Fruit fly (Drosophila melanogaster): ENCODE measurements around the gene dally.

Gene dally

DNA sequence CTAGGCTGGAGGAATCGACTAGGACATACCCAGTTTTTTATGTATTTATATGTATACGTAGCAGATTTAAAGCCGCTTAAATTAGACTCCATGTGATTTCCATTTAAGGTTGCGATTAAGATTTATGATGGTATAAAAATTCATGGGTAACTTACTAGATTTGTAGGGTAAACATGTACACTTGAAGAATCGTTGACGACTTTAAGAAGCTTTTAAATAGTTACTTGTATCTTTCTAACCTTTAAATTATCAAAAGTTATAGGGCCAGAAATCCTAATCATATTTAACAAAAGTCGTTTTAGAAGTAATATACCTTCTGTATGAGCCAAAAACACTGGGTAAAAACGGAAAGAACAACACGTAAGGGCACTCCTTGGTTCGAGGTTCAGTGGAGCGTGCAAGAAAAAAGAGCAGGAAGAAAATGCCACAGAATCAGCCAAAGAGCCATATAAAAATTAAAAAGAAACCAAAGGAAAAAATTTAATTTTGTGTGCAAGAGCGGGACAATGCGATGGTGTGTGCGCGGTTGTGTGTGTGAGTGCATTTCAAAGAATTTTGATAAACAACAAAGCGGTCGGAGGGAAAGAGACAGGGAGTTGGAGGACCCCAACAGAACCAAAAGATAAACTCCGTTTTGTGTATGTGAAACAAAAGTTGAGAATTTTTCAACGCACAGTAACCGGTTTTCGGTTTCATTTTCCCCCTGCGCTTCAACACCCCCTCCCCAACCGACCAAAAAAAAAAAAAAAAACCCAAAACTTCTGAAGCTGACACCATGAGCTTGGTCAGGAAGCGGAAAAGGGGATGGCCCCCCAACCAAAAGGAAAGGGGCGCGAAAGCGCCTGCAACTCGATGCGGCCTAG lies 12.5 kb downstream of the dally start:
- TF ChIP-seq pan (optimal IDR thresholded peaks at IDR 0.05): peak; percentile 88
- no peak for TF ChIP-seq Dll (optimal IDR thresholded peaks at IDR 0.05)

DNA sequence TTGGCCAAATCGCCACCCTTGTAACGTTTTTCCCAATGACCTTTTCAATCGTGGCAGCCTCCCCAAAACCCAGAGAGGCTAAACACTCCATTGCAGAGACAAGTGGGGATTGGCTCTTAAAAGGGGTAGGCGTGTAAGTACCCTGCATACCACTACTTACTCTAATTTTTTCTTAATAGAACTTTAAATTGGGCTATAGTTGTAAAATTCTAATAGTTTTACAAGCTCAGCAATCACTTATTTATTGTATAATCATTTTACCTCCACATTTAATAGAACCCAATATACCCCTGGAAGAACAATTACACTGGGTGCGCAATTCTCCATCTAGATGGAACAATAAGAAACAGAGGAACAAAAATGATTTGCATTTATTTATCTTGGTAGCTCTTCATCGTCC lies 14.5 kb downstream of the dally start:
- TF ChIP-seq pan (optimal IDR thresholded peaks at IDR 0.05) (peak; percentile 63), psq (optimal IDR thresholded peaks at IDR 0.05) (no peak)

DNA sequence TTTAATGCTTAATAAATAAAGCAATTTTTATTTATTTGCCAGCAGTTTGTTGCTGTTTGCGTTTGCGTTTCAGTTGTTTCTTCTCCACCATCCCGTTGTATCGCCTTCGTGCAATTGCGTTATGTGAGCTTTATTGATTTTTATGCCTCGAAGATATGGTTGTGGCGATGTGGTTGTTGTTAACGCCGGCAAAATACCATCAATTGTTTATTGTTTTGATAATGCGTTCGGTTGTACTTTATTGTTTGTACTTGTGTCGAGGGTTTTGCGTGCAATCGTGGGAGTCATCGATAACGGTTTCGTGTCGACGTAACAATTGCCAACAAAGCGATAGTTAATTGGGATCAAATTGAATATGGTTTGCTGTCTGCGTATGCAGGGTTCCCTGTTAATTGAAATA lies 15.1 kb downstream of the dally start:
- TF ChIP-seq pan (optimal IDR thresholded peaks at IDR 0.05) (no peak), Dll (optimal IDR thresholded peaks at IDR 0.05) (no peak), CG8478 (optimal IDR thresholded peaks at IDR 0.05) (no peak), psq (optimal IDR thresholded peaks at IDR 0.05) (no peak), usp (GFP tag; optimal IDR thresholded peaks at IDR 0.05) (no peak)

DNA sequence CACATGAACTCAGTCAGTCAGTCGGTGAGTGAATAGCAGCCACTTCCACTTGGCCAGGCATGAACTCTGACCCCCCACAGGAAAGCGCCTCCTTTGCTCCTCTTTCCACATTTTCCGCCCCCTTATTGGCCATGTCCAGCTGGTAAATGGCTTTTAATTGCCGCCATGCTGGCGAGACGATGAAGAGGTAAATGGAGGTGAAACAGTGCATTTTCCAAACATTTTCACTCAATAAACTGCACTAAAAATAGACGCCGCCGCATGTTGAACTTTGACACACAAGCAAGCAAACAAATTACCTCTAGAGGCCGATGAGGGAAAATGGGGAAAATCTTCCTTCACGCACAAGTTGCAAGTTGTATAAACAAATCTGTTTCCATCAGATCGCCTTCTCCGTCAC lies 22.5 kb downstream of the dally start:
- no peak for TF ChIP-seq psq (optimal IDR thresholded peaks at IDR 0.05)
- no peak for TF ChIP-seq pan (optimal IDR thresholded peaks at IDR 0.05)
- no peak for TF ChIP-seq usp (GFP tag; optimal IDR thresholded peaks at IDR 0.05)
- TF ChIP-seq Dll (optimal IDR thresholded peaks at IDR 0.05): no peak
- TF ChIP-seq CG8478 (optimal IDR thresholded peaks at IDR 0.05): no peak
- no peak for TF ChIP-seq EcR (GFP tag; optimal IDR thresholded peaks at IDR 0.05)

DNA sequence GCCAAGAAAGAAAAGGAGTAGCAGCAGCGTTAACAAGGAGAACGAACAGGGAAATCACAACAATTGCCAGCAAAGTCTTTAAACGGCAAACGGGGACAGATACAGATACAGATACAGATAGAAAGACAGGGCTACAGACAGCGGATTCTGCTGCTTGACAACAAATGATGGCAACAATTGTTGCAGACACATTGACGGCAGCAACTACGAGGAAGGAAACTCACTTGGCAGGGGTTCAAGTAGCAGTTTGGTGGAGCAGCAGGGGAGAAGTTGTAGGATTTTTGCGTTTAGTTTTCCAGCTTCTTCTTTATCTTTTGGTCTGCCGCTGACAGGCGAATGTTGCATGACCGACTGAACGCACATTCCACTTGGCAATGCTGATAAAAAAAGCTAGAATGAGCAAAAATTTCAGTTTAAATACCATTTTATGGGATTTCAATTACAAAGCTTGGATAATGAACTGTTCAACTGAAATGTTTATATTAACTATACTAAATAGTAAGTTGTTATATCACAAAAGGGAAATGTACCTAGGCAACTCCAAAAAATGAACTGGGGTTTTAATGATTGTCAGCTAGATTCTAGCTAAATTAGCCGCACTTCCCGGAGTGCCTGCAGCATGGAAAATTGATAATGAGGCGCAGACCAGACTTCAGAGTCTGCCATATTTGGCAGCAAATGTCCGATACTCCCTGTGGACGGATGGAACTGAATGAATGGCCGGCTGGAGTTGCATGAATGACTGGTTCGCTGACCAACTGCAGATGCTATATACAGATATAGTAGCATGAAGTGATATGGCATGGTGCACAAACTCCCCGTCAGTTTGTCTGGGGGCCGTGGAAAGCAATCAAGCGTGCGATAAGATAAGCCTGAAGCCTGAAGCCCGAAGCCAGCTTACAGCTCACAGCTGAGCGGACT lies 23.7 kb downstream of the dally start:
- TF ChIP-seq Dll (optimal IDR thresholded peaks at IDR 0.05) (no peak), usp (GFP tag; optimal IDR thresholded peaks at IDR 0.05) (no peak), EcR (GFP tag; optimal IDR thresholded peaks at IDR 0.05) (no peak), CG8478 (optimal IDR thresholded peaks at IDR 0.05) (no peak), psq (optimal IDR thresholded peaks at IDR 0.05) (no peak), pan (optimal IDR thresholded peaks at IDR 0.05) (no peak)

DNA sequence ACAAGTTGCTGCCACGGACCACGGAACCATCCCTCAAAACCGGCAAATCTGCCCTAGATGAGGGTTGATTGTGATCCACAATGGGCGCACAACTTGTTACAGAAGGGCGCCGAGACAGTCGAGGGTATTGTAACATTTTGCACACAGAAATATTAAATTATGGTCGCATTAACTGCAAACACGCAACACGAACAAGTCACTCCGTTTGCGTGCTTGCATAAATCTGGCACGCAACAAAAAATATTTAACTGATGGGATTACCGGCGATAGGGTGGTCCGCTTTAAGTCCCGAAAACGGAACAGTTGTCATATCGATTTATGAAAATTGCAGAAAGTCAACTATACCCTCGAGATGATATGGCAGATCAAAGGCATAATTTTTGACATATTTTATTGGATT lies 24.6 kb downstream of the dally start:
- TF ChIP-seq pan (optimal IDR thresholded peaks at IDR 0.05): no peak

DNA sequence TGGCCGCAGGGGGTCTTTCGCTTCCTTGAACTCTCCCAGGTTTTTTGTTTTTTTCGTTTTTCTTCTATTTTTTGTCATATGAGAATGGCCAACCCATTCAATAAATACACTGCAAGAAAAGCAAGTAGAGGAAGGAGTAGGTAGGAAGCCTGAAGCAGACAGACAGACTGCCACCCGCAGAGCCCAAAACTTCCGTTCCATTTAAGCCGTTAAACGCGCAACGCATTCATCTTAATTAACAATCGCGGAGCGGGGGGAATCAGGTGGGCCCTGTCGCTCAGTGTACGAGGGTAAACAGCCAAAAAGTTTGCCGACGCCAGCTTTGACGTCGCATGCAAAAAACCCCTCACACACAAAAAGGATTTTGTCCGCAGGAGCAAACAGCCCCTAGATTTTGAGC lies 25.6 kb downstream of the dally start:
- TF ChIP-seq EcR (GFP tag; optimal IDR thresholded peaks at IDR 0.05) (no peak), CG8478 (optimal IDR thresholded peaks at IDR 0.05) (no peak), usp (GFP tag; optimal IDR thresholded peaks at IDR 0.05) (no peak), psq (optimal IDR thresholded peaks at IDR 0.05) (no peak), pan (optimal IDR thresholded peaks at IDR 0.05) (no peak), Dll (optimal IDR thresholded peaks at IDR 0.05) (no peak)

DNA sequence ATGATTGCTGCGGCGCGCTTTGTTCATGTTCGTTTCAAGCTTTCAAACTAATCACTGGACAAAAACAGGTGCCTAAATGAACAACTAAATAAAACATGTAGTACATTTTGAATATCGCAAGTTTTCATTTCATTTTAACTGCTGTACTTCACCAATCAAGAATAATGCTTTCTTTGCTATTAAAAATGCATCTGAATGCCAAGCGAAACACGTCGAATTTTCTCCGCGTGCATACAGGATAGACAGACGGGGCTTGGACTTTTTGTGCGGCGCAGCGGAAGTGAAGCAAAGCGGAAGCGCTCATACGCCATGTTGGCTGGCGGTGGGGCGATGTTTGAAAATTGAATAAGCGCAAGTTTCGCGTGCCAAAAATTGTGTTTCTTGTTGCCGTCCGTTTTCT lies 26.1 kb downstream of the dally start:
- TF ChIP-seq psq (optimal IDR thresholded peaks at IDR 0.05) (no peak), usp (GFP tag; optimal IDR thresholded peaks at IDR 0.05) (no peak), pan (optimal IDR thresholded peaks at IDR 0.05) (no peak), Dll (optimal IDR thresholded peaks at IDR 0.05) (no peak), CG8478 (optimal IDR thresholded peaks at IDR 0.05) (no peak), EcR (GFP tag; optimal IDR thresholded peaks at IDR 0.05) (no peak)

DNA sequence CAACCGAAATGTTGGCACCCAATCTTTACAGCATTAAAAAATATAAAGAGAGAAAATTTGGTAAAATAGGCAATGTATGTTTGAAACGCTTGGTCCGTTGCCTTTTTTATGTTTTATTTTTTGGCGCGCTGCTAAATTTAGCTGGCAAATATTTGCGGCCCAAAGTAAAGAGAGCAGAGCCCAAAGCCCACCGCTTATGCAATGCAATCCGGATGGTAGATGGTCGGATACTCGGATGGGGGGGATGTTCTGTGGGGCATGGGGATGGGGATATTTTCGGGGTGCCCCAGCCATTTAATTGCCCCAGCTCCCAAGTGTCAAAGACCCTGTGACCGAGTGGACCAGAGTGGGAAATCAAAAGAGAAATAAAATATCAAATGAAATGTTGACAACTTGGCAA lies 28.0 kb downstream of the dally start:
- TF ChIP-seq EcR (GFP tag; optimal IDR thresholded peaks at IDR 0.05) (peak in 1 of 2 experiments; percentile 33), Dll (optimal IDR thresholded peaks at IDR 0.05) (no peak)

DNA sequence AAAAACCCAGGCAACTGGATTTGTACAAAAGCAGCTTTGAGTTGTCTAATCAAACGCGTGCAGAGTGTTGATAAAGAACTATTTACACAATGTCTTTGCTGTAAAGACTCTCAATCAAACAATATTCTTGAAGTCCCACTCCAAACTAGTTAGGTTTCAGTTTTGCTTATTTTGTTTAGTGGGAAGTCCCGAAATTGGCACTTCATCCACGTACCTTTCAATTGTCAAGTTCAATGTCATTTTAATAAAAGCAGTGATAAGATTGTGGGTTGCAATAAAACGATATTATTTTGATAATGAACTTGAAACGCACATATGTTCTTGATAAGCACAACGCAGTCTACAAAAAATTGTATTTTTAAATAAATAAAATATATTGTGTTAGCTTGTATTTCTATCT lies 29.6 kb downstream of the dally start:
- TF ChIP-seq EcR (GFP tag; optimal IDR thresholded peaks at IDR 0.05) (no peak), Dll (optimal IDR thresholded peaks at IDR 0.05) (no peak), psq (optimal IDR thresholded peaks at IDR 0.05) (no peak), CG8478 (optimal IDR thresholded peaks at IDR 0.05) (no peak), usp (GFP tag; optimal IDR thresholded peaks at IDR 0.05) (no peak), pan (optimal IDR thresholded peaks at IDR 0.05) (no peak)

DNA sequence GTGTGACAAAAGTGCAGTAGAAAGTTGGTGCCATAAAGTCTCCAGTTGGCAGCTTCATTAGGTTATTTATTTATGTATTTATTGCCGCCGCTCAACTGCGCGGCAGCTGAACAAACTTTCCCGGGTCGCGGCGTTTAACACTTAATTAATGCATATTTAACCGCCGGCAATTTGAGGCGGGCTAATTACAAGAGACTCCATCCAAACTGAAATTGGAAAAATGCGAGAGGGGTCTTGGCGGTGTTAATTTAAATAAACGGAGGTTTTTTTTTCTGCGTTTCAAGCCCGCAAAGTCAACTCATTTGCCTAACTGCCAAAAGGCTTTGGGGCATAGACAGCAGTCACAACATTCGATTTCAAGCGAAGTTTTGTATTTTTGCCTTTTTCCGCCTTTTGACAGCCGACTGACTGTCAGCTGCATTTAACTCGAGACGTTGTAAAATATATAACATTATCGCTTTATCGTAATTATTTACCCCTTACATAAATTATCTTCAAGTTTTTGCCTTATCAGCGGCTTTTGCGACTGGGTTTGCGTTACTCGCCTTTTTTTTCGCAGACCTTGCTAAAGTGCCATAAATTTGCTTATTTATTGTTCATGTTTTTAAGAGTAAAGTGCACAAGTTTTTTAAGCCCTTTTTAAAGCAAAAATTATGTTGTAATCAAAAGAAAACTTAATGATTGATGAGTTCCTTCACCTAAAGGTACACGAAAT lies 30.5 kb downstream of the dally start:
- TF ChIP-seq usp (GFP tag; optimal IDR thresholded peaks at IDR 0.05): no peak
- TF ChIP-seq CG8478 (optimal IDR thresholded peaks at IDR 0.05): no peak
- TF ChIP-seq EcR (GFP tag; optimal IDR thresholded peaks at IDR 0.05): no peak
- no peak for TF ChIP-seq psq (optimal IDR thresholded peaks at IDR 0.05)
- no peak for TF ChIP-seq pan (optimal IDR thresholded peaks at IDR 0.05)
- no peak for TF ChIP-seq Dll (optimal IDR thresholded peaks at IDR 0.05)

DNA sequence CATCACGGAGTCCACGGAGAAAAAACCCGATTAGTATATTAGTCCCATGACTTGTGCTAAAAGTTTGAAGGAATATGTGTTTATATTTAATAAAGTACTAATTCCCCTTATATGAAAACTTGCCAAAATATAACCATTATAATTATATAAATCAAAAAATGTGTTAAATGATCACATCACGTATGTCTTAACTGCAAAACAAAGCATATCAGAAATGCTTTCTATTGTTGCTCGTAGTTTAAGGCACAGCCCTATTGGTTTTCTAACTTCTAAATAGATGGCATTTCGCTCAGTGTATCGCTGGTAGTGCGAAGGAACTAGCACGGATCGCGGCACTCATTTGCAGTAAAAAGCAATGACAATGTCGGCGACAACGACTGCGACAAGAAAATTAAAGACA lies 32.6 kb downstream of the dally start:
- no peak for TF ChIP-seq pan (optimal IDR thresholded peaks at IDR 0.05)
- TF ChIP-seq EcR (GFP tag; optimal IDR thresholded peaks at IDR 0.05): no peak
- TF ChIP-seq psq (optimal IDR thresholded peaks at IDR 0.05): no peak
- no peak for TF ChIP-seq Dll (optimal IDR thresholded peaks at IDR 0.05)
- TF ChIP-seq CG8478 (optimal IDR thresholded peaks at IDR 0.05): no peak
- TF ChIP-seq usp (GFP tag; optimal IDR thresholded peaks at IDR 0.05): no peak
